Worm (Caenorhabditis elegans) whole organism, L4/young adult: ENCODE results near the gene ivph-3.
A peak's percentile ranks its signal among the peaks of the same experiment; 100 is the strongest.

ENCODE experiments used
- W03F9.2 ChIP-seq: fragments of 150-350 bp; optimal IDR thresholded peaks from 2 replicates; lab custom pipeline; 2014; ENCODE audit warnings: missing biosample characterization, missing genetic modification characterization
- him-1 ChIP-seq: sonication (generic microtip); optimal IDR thresholded peaks from 2 replicates; lab custom pipeline; 2016; ENCODE audit warnings: missing genotype, missing genetic modification reagents, missing genetic modification characterization, missing compliant biosample characterization

- TF ChIP-seq him-1 (peak; percentile 85), W03F9.2 (tag; lab: Kevin White, UChicago) (peak; percentile 72)
Observed at ce11 chrIV:3050054-3050990, 3.2 kb upstream of the ivph-3 start, which contains the start of gene eel-1.
